Worm (Caenorhabditis elegans): ENCODE results near the gene F42A6.6.

F42A6.6 gene

ce11 chrIV:3338676-3339075 is 2.0 kb upstream of the F42A6.6 start, which contains the start of gene hrpa-1 (continued):
- peak; percentile 52 for TF ChIP-seq C04F5.9 (tag; optimal IDR thresholded peaks at IDR 0.05)
- no peak for TF ChIP-seq sup-37 (GFP tag; optimal IDR thresholded peaks at IDR 0.05)
- TF ChIP-seq fkh-8 (tag; optimal IDR thresholded peaks at IDR 0.05) = peak; percentile 87
- peak in 1 of 2 experiments; percentile 69 for TF ChIP-seq ztf-11 (tag; optimal IDR thresholded peaks at IDR 0.05)
- no peak for TF ChIP-seq egl-27 (tag; optimal IDR thresholded peaks at IDR 0.05)
- peak; percentile 36 for TF ChIP-seq fkh-4 (tag; optimal IDR thresholded peaks at IDR 0.05; ENCODE audit: borderline replicate concordance)
- peak; percentile 82 for TF ChIP-seq lin-15B (tag; optimal IDR thresholded peaks at IDR 0.05)
- TF ChIP-seq lin-14 (GFP tag; optimal IDR thresholded peaks at IDR 0.05) = peak; percentile 87
- TF ChIP-seq pqm-1 (tag; optimal IDR thresholded peaks at IDR 0.05) = no peak
- TF ChIP-seq mep-1 (tag; optimal IDR thresholded peaks at IDR 0.05) = peak; percentile 94
- no peak for TF ChIP-seq nhr-76 (tag; optimal IDR thresholded peaks at IDR 0.05)
- peak; percentile 88 for TF ChIP-seq C16A3.4 (tag; optimal IDR thresholded peaks at IDR 0.05)
- peak; percentile 78 for TF ChIP-seq grh-1 (GFP tag; IDR thresholded peaks at IDR 0.05)
- peak; percentile 59 for TF ChIP-seq F16B12.6 (tag; optimal IDR thresholded peaks at IDR 0.05)
- TF ChIP-seq fos-1 (tag; optimal IDR thresholded peaks at IDR 0.05) = peak; percentile 76
- TF ChIP-seq nhr-85 (tag) = peak; percentile 87
- TF ChIP-seq skn-1 (tag; optimal IDR thresholded peaks at IDR 0.05) = peak; percentile 94
- TF ChIP-seq mdl-1 (tag; optimal IDR thresholded peaks at IDR 0.05) = peak in 1 of 2 experiments; percentile 75
- peak; percentile 88 for TF ChIP-seq nhr-19 (GFP tag; conservative IDR thresholded peaks at IDR 0.05)
- TF ChIP-seq rnt-1 (tag; optimal IDR thresholded peaks at IDR 0.05) = peak; percentile 92
- TF ChIP-seq nhr-11 (tag; optimal IDR thresholded peaks at IDR 0.05) = peak; percentile 23
- TF ChIP-seq zip-4 (GFP tag; optimal IDR thresholded peaks at IDR 0.05) = peak; percentile 12
- peak; percentile 94 to 97 for TF ChIP-seq lsy-2 (tag; optimal IDR thresholded peaks at IDR 0.05)
- no peak for TF ChIP-seq hlh-17 (GFP tag; optimal IDR thresholded peaks at IDR 0.05; ENCODE audit: borderline replicate concordance)
- no peak for TF ChIP-seq unc-30 (tag; optimal IDR thresholded peaks at IDR 0.05)
- no peak for TF ChIP-seq hpl-2 (GFP tag; optimal IDR thresholded peaks at IDR 0.05)
- peak; percentile 31 for TF ChIP-seq zag-1 (tag; optimal IDR thresholded peaks at IDR 0.05)
- no peak for TF ChIP-seq C34B4.2 (tag; optimal IDR thresholded peaks at IDR 0.05)
- peak; percentile 96 to 97 for TF ChIP-seq lin-35 (GFP tag; optimal IDR thresholded peaks at IDR 0.05)
- TF ChIP-seq snu-23 (GFP tag; optimal IDR thresholded peaks at IDR 0.05) = peak; percentile 89
- TF ChIP-seq lir-3 (tag; optimal IDR thresholded peaks at IDR 0.05; ENCODE audit: poor library complexity) = no peak
- TF ChIP-seq elt-3 (tag; optimal IDR thresholded peaks at IDR 0.05) = peak in 2 of 6 experiments; percentile 64 to 77
- peak; percentile 23 for TF ChIP-seq mef-2 (tag; optimal IDR thresholded peaks at IDR 0.05)
- peak; percentile 85 for TF ChIP-seq unc-86 (tag; optimal IDR thresholded peaks at IDR 0.05)
- TF ChIP-seq ama-1 (optimal IDR thresholded peaks at IDR 0.05) = no peak
- peak; percentile 77 for TF ChIP-seq egl-13 (tag; optimal IDR thresholded peaks at IDR 0.05)
- TF ChIP-seq lin-39 (tag; optimal IDR thresholded peaks at IDR 0.05) = peak; percentile 89
- no peak for TF ChIP-seq hlh-4 (tag; optimal IDR thresholded peaks at IDR 0.05)
- TF ChIP-seq nhr-71 (tag; optimal IDR thresholded peaks at IDR 0.05) = peak; percentile 93
- peak; percentile 88 for TF ChIP-seq xbp-1 (tag; optimal IDR thresholded peaks at IDR 0.05)
- peak; percentile 13 for TF ChIP-seq aha-1 (tag; optimal IDR thresholded peaks at IDR 0.05)
- TF ChIP-seq pax-3 (tag; optimal IDR thresholded peaks at IDR 0.05) = peak; percentile 33
- TF ChIP-seq sox-4 (tag; optimal IDR thresholded peaks at IDR 0.05) = peak; percentile 59
- TF ChIP-seq elt-2 (tag; optimal IDR thresholded peaks at IDR 0.05) = peak; percentile 8
- no peak for TF ChIP-seq aly-2 (tag; optimal IDR thresholded peaks at IDR 0.05)
- TF ChIP-seq nhr-90 (tag; optimal IDR thresholded peaks at IDR 0.05; ENCODE audit: poor library complexity) = peak; percentile 80
- TF ChIP-seq nhr-20 (tag; optimal IDR thresholded peaks at IDR 0.05) = peak; percentile 85
- peak; percentile 97 to 99 for TF ChIP-seq efl-1 (optimal IDR thresholded peaks at IDR 0.05)
- peak; percentile 96 to 99 for TF ChIP-seq efl-1 (GFP tag; optimal IDR thresholded peaks at IDR 0.05 in 1 of 2)
- TF ChIP-seq dsc-1 (tag; optimal IDR thresholded peaks at IDR 0.05) = peak; percentile 83

Measured in whole organism, L1 larva.